Worm (Caenorhabditis elegans): Measurements from ENCODE around the gene nep-20.

Gene nep-20

DNA sequence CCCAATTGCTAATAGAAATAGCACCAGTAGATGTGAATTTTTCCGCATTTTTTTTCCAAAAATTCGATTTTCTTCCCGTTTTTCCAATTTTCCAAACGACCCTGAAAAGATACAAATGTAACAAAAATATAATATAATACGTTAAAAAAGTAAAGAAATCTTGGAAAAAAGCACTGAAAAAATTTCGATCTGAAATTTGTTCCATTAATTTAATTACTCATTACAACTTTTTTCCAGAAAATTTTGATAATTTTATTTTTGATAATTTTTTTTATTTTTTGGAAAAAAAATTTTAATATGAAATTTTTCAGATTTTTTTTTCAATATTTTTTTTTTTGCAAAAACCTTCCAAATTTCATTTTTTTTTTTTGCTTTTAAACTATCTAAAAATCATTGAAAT lies 41.0 kb upstream of the nep-20 start, which contains the start of gene skpo-2:
TSS of gene skpo-2 (minus strand) at position 101 of the 400 bp plus-strand sequence.
- TF ChIP-seq egl-27 (tag; optimal IDR thresholded peaks at IDR 0.05) (no peak), ceh-16 (tag; optimal IDR thresholded peaks at IDR 0.05) (no peak), nhr-129 (tag; optimal IDR thresholded peaks at IDR 0.05) (no peak), aly-2 (tag; optimal IDR thresholded peaks at IDR 0.05) (no peak), ztf-4 (tag; optimal IDR thresholded peaks at IDR 0.05) (no peak), lin-39 (tag; optimal IDR thresholded peaks at IDR 0.05) (no peak), sma-9 (GFP tag; optimal IDR thresholded peaks at IDR 0.05) (no peak), sma-9 (tag; optimal IDR thresholded peaks at IDR 0.05) (no peak), nhr-23 (tag; optimal IDR thresholded peaks at IDR 0.05) (no peak), nhr-21 (tag; optimal IDR thresholded peaks at IDR 0.05) (no peak), sma-3 (GFP tag; optimal IDR thresholded peaks at IDR 0.05) (no peak), nhr-237 (tag; optimal IDR thresholded peaks at IDR 0.05) (no peak)

DNA sequence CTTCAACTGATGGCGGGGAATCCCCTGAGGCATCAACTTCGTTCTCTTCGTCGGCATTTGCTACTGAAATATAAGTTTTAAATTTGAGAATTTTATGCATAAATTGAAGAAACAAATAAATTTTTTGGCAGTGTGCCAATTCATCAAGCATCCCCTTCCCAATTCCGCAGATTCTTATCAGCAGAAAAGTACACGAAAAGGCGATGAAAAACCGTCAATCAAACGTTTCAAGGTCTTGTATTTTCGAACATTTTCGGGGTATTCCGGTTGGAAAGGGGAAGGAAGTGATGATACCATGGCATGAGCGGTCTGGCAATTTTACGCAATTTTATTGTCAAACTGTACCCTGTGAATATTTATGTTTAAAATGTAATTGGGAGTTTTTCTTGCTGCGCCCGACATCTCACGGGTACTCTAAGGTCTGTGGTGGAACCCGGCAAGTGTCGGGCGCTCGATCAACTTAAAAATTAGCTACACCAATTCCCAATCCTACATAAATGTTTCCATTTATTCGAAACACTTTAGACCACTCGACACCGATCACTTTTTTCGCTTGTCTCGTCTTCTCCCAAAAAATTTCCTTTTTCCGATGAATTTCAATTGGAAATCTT lies 39.6 kb upstream of the nep-20 start:
- TF ChIP-seq Y55F3AM.14 (GFP tag; optimal IDR thresholded peaks at IDR 0.05) (no peak), snpc-4 (tag; optimal IDR thresholded peaks at IDR 0.05) (peak; percentile 67), nhr-129 (tag; optimal IDR thresholded peaks at IDR 0.05) (no peak), nhr-25 (tag; optimal IDR thresholded peaks at IDR 0.05) (peak; percentile 26)

DNA sequence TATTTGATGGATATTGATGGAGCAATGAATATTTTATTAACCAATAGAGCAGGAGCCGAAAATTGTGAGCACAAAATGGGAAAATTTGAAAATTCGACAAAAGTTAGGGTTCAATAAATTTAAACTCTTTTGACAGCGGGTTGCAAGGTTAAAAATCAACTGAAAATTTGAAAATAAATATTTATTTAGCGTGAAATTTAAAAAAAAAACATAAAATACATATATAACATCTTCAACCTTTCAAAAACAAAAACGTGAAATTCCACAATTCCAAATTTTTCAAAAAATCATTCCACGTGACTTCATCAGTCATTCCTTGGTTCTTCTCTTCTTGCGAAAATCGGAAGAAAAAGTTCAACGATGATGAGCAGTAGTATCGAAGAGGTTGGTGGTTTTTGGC lies 34.0 kb upstream of the nep-20 start, which contains the start of gene C16C8.18:
TSS of gene C16C8.18 (plus strand) at position 301 of the 400 bp plus-strand sequence.
- TF ChIP-seq unc-55 (GFP tag; optimal IDR thresholded peaks at IDR 0.05) (peak; percentile 27), nhr-12 (tag; optimal IDR thresholded peaks at IDR 0.05) (no peak), sem-4 (tag; optimal IDR thresholded peaks at IDR 0.05) (no peak)

DNA sequence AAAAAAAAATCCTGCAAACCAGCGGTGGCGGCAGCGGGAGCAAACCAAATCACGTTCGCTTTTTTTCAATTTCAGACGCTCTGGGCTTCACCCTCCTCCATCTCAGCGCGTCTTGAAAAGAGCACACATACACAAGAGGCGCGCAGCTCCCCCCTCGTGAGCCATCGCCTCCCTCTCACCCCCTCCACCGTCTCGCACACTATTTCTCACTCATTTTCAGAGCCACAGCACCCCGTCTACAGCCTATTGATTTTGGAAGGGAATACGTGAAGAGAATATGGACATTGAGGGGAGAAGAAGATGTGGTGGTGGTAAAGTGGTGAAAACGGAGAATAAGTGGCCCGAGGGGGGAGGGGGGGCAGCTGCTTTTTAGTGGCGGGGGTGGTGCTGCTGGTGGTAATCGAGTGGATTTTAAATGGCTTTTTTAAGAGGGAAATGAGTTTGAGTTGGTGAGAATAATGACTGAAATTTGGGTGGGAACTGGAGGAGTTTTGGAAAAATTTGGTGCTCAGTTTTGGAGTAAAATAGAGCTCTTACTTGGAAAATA lies 32.8 kb upstream of the nep-20 start:
- no peak for TF ChIP-seq mbf-1 (tag; optimal IDR thresholded peaks at IDR 0.05)
- no peak for TF ChIP-seq unc-62 (GFP tag; optimal IDR thresholded peaks at IDR 0.05)
- peak; percentile 66 for TF ChIP-seq lin-11 (tag; optimal IDR thresholded peaks at IDR 0.05)
- peak; percentile 1 for TF ChIP-seq F13H6.1 (tag; optimal IDR thresholded peaks at IDR 0.05)
- no peak for TF ChIP-seq peb-1 (tag; optimal IDR thresholded peaks at IDR 0.05)
- no peak for TF ChIP-seq nhr-237 (tag; optimal IDR thresholded peaks at IDR 0.05)
- TF ChIP-seq blmp-1 (tag; optimal IDR thresholded peaks at IDR 0.05; ENCODE audit: insufficient read depth): no peak
- no peak for TF ChIP-seq ceh-82 (tag; optimal IDR thresholded peaks at IDR 0.05)
- peak; percentile 12 for TF ChIP-seq snpc-4 (tag; optimal IDR thresholded peaks at IDR 0.05)
- TF ChIP-seq lin-13 (GFP tag; optimal IDR thresholded peaks at IDR 0.05): peak; percentile 17
- no peak for TF ChIP-seq ztf-1 (GFP tag; conservative IDR thresholded peaks at IDR 0.05)
- TF ChIP-seq lsy-2 (tag; optimal IDR thresholded peaks at IDR 0.05): peak in 1 of 2 experiments; percentile 49
- no peak for TF ChIP-seq lin-39 (tag; optimal IDR thresholded peaks at IDR 0.05)
- no peak for TF ChIP-seq ama-1 (optimal IDR thresholded peaks at IDR 0.05)
- TF ChIP-seq C34F6.9 (tag; optimal IDR thresholded peaks at IDR 0.05): peak; percentile 56
- no peak for TF ChIP-seq nhr-11 (tag; optimal IDR thresholded peaks at IDR 0.05)
- peak; percentile 9 for TF ChIP-seq zag-1 (tag; optimal IDR thresholded peaks at IDR 0.05)
- TF ChIP-seq elt-3 (tag; optimal IDR thresholded peaks at IDR 0.05): no peak
- TF ChIP-seq aly-2 (tag; optimal IDR thresholded peaks at IDR 0.05): no peak
- no peak for TF ChIP-seq alr-1 (tag; optimal IDR thresholded peaks at IDR 0.05)
- no peak for TF ChIP-seq dmd-4 (tag; optimal IDR thresholded peaks at IDR 0.05)
- no peak for TF ChIP-seq sma-3 (GFP tag; optimal IDR thresholded peaks at IDR 0.05)
- TF ChIP-seq skn-1 (tag; optimal IDR thresholded peaks at IDR 0.05): no peak
- no peak for TF ChIP-seq nhr-21 (tag; optimal IDR thresholded peaks at IDR 0.05)
- TF ChIP-seq fos-1 (tag; optimal IDR thresholded peaks at IDR 0.05): no peak
- TF ChIP-seq nhr-6 (tag; optimal IDR thresholded peaks at IDR 0.05): no peak
- TF ChIP-seq nhr-23 (tag; optimal IDR thresholded peaks at IDR 0.05): no peak
- TF ChIP-seq unc-55 (GFP tag; optimal IDR thresholded peaks at IDR 0.05): peak; percentile 73
- peak; percentile 22 for TF ChIP-seq nhr-129 (tag; optimal IDR thresholded peaks at IDR 0.05)
- peak in 1 of 2 experiments; percentile 51 for TF ChIP-seq mdl-1 (tag; optimal IDR thresholded peaks at IDR 0.05)
- TF ChIP-seq ceh-16 (tag; optimal IDR thresholded peaks at IDR 0.05): no peak
- no peak for TF ChIP-seq ztf-11 (tag; optimal IDR thresholded peaks at IDR 0.05)
- TF ChIP-seq gmeb-1 (tag; optimal IDR thresholded peaks at IDR 0.05): no peak
- TF ChIP-seq ZK546.5 (tag; optimal IDR thresholded peaks at IDR 0.05): no peak
- no peak for TF ChIP-seq nhr-77 (tag; optimal IDR thresholded peaks at IDR 0.05)
- TF ChIP-seq unc-39 (tag; optimal IDR thresholded peaks at IDR 0.05): no peak
- TF ChIP-seq crh-2 (tag; optimal IDR thresholded peaks at IDR 0.05): peak; percentile 0
- no peak for TF ChIP-seq sem-4 (tag; optimal IDR thresholded peaks at IDR 0.05)
- TF ChIP-seq nhr-10 (tag; optimal IDR thresholded peaks at IDR 0.05): no peak
- TF ChIP-seq mab-5 (tag; optimal IDR thresholded peaks at IDR 0.05): no peak
